Worm (Caenorhabditis elegans) whole organism, L3 larva: ENCODE measurements around the gene sox-3.

ENCODE experiments used
- aly-2 ChIP-seq: fragments of 150-350 bp; optimal IDR thresholded peaks from 2 replicates; lab custom pipeline; 2014; ENCODE audit warnings: missing biosample characterization, missing genetic modification characterization
- ama-1 ChIP-seq: fragments of 150-350 bp; optimal IDR thresholded peaks from 2 replicates; lab custom pipeline; 2018
- ceh-16 ChIP-seq: sonication (generic microtip); optimal IDR thresholded peaks from 2 replicates; lab custom pipeline; 2017; ENCODE audit warnings: missing biosample characterization, missing genetic modification characterization
- ceh-82 ChIP-seq: fragments of 150-350 bp; optimal IDR thresholded peaks from 2 replicates; lab custom pipeline; 2014; ENCODE audit warnings: missing biosample characterization, missing genetic modification characterization
- ceh-9 ChIP-seq: sonication (generic microtip); optimal IDR thresholded peaks from 2 replicates; lab custom pipeline; 2018; ENCODE audit warnings: missing biosample characterization, missing genetic modification characterization
- daf-12 ChIP-seq: fragments of 150-350 bp; optimal IDR thresholded peaks from 2 replicates; lab custom pipeline; 2014; ENCODE audit warnings: missing biosample characterization, missing genetic modification reagents, missing genetic modification characterization
- egl-27 ChIP-seq: sonication (generic microtip); optimal IDR thresholded peaks from 4 replicates; lab custom pipeline; 2017; ENCODE audit warnings: missing biosample characterization, missing genetic modification reagents, missing genetic modification characterization
- egl-5 ChIP-seq: fragments of 150-350 bp; optimal IDR thresholded peaks from 2 replicates; lab custom pipeline; 2017; ENCODE audit warnings: missing biosample characterization, missing genetic modification reagents, missing genetic modification characterization, inconsistent platforms
- elt-1 ChIP-seq: fragments of 150-350 bp; optimal IDR thresholded peaks from 2 replicates; lab custom pipeline; 2014; ENCODE audit warnings: missing biosample characterization, missing genetic modification characterization
- elt-3 ChIP-seq, 3 experiments: fragments of 150-350 bp in 1 of 3; sonication (generic microtip) in 2 of 3; optimal IDR thresholded peaks; 2 replicates in 2 of 3; 4 replicates in 1 of 3; lab custom pipeline; 2014 to 2017; ENCODE audit warnings: missing biosample characterization in 3 of 3, missing genetic modification characterization in 3 of 3
- eor-1 ChIP-seq, 2 experiments: fragments of 150-350 bp; optimal IDR thresholded peaks; 2 replicates each; lab custom pipeline; 2014 to 2018; ENCODE audit warnings: missing biosample characterization in 2 of 2, missing genetic modification characterization in 2 of 2
- fkh-10 ChIP-seq: sonication (generic microtip); optimal IDR thresholded peaks from 2 replicates; lab custom pipeline; 2017; ENCODE audit warnings: missing biosample characterization, missing genetic modification reagents, missing genetic modification characterization
- hmg-11 ChIP-seq: sonication (generic microtip); optimal IDR thresholded peaks from 2 replicates; lab custom pipeline; 2016; ENCODE audit warnings: missing genetic modification characterization, missing compliant biosample characterization
- lin-15B ChIP-seq: fragments of 150-350 bp; optimal IDR thresholded peaks from 2 replicates; lab custom pipeline; 2014; ENCODE audit warnings: missing biosample characterization, missing genetic modification characterization
- lin-39 ChIP-seq: fragments of 150-350 bp; optimal IDR thresholded peaks from 2 replicates; lab custom pipeline; 2018; ENCODE audit warnings: missing biosample characterization, missing genetic modification reagents, missing genetic modification characterization
- lsy-12 ChIP-seq: sonication (generic microtip); optimal IDR thresholded peaks from 2 replicates; lab custom pipeline; 2016; ENCODE audit warnings: mild to moderate bottlenecking, missing genetic modification characterization, missing compliant biosample characterization
- mml-1 ChIP-seq: fragments of 150-350 bp; sonication (generic microtip); optimal IDR thresholded peaks from 3 replicates; lab custom pipeline; 2014; ENCODE audit warnings: missing biosample characterization, missing genetic modification characterization
- nhr-11 ChIP-seq: fragments of 150-350 bp; optimal IDR thresholded peaks from 2 replicates; lab custom pipeline; 2014; ENCODE audit warnings: missing biosample characterization, missing genetic modification characterization
- nhr-12 ChIP-seq: fragments of 150-350 bp; optimal IDR thresholded peaks from 2 replicates; lab custom pipeline; 2014; ENCODE audit warnings: missing biosample characterization, missing genetic modification characterization
- nhr-23 ChIP-seq: fragments of 150-350 bp; optimal IDR thresholded peaks from 2 replicates; lab custom pipeline; 2014; ENCODE audit warnings: missing biosample characterization, missing genetic modification reagents, missing genetic modification characterization
- nhr-237 ChIP-seq: fragments of 150-350 bp; optimal IDR thresholded peaks from 2 replicates; lab custom pipeline; 2014; ENCODE audit warnings: missing biosample characterization, missing genetic modification characterization
- nhr-25 ChIP-seq: sonication (generic microtip); optimal IDR thresholded peaks from 2 replicates; lab custom pipeline; 2017; ENCODE audit warnings: missing biosample characterization, missing genetic modification characterization
- nhr-28 ChIP-seq: fragments of 150-350 bp; optimal IDR thresholded peaks from 2 replicates; lab custom pipeline; 2014; ENCODE audit warnings: missing biosample characterization, missing genetic modification characterization
- nhr-43 ChIP-seq: sonication (generic microtip); optimal IDR thresholded peaks from 2 replicates; lab custom pipeline; 2016; ENCODE audit warnings: mild to moderate bottlenecking, missing genetic modification characterization, missing compliant biosample characterization; ENCODE audit not compliant: poor library complexity, severe bottlenecking
- nhr-67 ChIP-seq: fragments of 150-350 bp; optimal IDR thresholded peaks from 2 replicates; lab custom pipeline; 2014; ENCODE audit warnings: missing biosample characterization, missing genetic modification characterization
- nhr-76 ChIP-seq: fragments of 150-350 bp; sonication (generic microtip); optimal IDR thresholded peaks from 5 replicates; lab custom pipeline; 2014; ENCODE audit warnings: missing biosample characterization, missing genetic modification characterization
- nhr-77 ChIP-seq: fragments of 150-350 bp; optimal IDR thresholded peaks from 2 replicates; lab custom pipeline; 2014; ENCODE audit warnings: missing biosample characterization, missing genetic modification characterization
- pha-4 ChIP-seq: fragments of 150-350 bp; optimal IDR thresholded peaks from 2 replicates; lab custom pipeline; 2014; ENCODE audit warnings: missing biosample characterization, missing genetic modification reagents, missing genetic modification characterization
- pqm-1 ChIP-seq: fragments of 150-350 bp; optimal IDR thresholded peaks from 2 replicates; lab custom pipeline; 2017; ENCODE audit warnings: missing biosample characterization, missing genetic modification characterization, inconsistent platforms
- snpc-4 ChIP-seq: fragments of 150-350 bp; optimal IDR thresholded peaks from 2 replicates; lab custom pipeline; 2014; ENCODE audit warnings: missing biosample characterization, missing genetic modification characterization
- tbx-2 ChIP-seq: sonication (generic microtip); optimal IDR thresholded peaks from 2 replicates; lab custom pipeline; 2016; ENCODE audit warnings: mild to moderate bottlenecking, missing genetic modification characterization, missing compliant biosample characterization
- unc-39 ChIP-seq: sonication (generic microtip); optimal IDR thresholded peaks from 4 replicates; lab custom pipeline; 2017; ENCODE audit warnings: missing biosample characterization, missing genetic modification characterization
- unc-62 ChIP-seq: fragments of 150-350 bp; sonication (generic microtip); optimal IDR thresholded peaks from 4 replicates; lab custom pipeline; 2014; ENCODE audit warnings: missing biosample characterization, missing genetic modification reagents, missing genetic modification characterization
- ztf-11 ChIP-seq: fragments of 150-350 bp; optimal IDR thresholded peaks from 2 replicates; lab custom pipeline; 2014; ENCODE audit warnings: missing biosample characterization, missing genetic modification characterization

Gene sox-3

ce11 chrX:14736955-14737621, 44.3 kb upstream of the sox-3 start (continued):
- no peak for TF ChIP-seq daf-12 (tag; lab: Kevin White, UChicago)

- TF ChIP-seq nhr-76 (no peak), tbx-2 (tag; lab: Kevin White, UChicago) (no peak), mml-1 (tag; lab: Kevin White, UChicago) (no peak), nhr-12 (tag; lab: Kevin White, UChicago) (no peak), nhr-11 (no peak)
Measured at ce11 chrX:14736220-14736619, 43.4 kb upstream of the sox-3 start.

- no peak for TF ChIP-seq tbx-2 (tag; lab: Kevin White, UChicago)
- no peak for TF ChIP-seq nhr-23 (tag; lab: Kevin White, UChicago)
- no peak for TF ChIP-seq pha-4 (tag; lab: Kevin White, UChicago)
- TF ChIP-seq unc-62 (GFP tag; lab: Kevin White, UChicago) = no peak
- no peak for TF ChIP-seq egl-5 (tag; lab: Kevin White, UChicago)
- TF ChIP-seq nhr-12 (tag; lab: Kevin White, UChicago) = no peak
- TF ChIP-seq nhr-237 (tag; lab: Kevin White, UChicago) = no peak
- TF ChIP-seq nhr-76 = no peak
- no peak for TF ChIP-seq elt-1 (tag; lab: Kevin White, UChicago)
- TF ChIP-seq lsy-12 (tag; lab: Kevin White, UChicago) = no peak
- no peak for TF ChIP-seq ztf-11 (tag; lab: Kevin White, UChicago)
- TF ChIP-seq aly-2 = no peak
- TF ChIP-seq unc-39 (tag; lab: Kevin White, UChicago) = no peak
- TF ChIP-seq mml-1 (tag; lab: Kevin White, UChicago) = no peak
Measured at ce11 chrX:14731828-14732331, 39.1 kb upstream of the sox-3 start, which contains the start of gene F33C8.4. TSS of gene F33C8.4 (plus strand) at chrX:14732281.

ce11 chrX:14729319-14729718, 36.5 kb upstream of the sox-3 start, which contains the start of gene tsp-8:
TSS of gene tsp-8 (minus strand) at chrX:14729503.
- TF ChIP-seq nhr-237 (tag; lab: Kevin White, UChicago) = no peak
- TF ChIP-seq fkh-10 (GFP tag; lab: Kevin White, UChicago) = no peak
- TF ChIP-seq tbx-2 (tag; lab: Kevin White, UChicago) = no peak
- TF ChIP-seq lsy-12 (tag; lab: Kevin White, UChicago) = no peak
- TF ChIP-seq pha-4 (tag; lab: Kevin White, UChicago) = no peak
- no peak for TF ChIP-seq egl-27 (tag; lab: Kevin White, UChicago)
- TF ChIP-seq nhr-12 (tag; lab: Kevin White, UChicago) = no peak
- TF ChIP-seq nhr-77 (tag; lab: Kevin White, UChicago) = no peak
- TF ChIP-seq nhr-67 = no peak
- no peak for TF ChIP-seq elt-3 (tag; optimal IDR thresholded peaks at IDR 0.05; lab: Kevin White, UChicago)
- TF ChIP-seq egl-5 (tag; lab: Kevin White, UChicago) = no peak
- TF ChIP-seq hmg-11 (tag; lab: Kevin White, UChicago) = no peak
- TF ChIP-seq nhr-43 (tag; lab: Kevin White, UChicago) = no peak
- TF ChIP-seq elt-1 (tag; lab: Kevin White, UChicago) = no peak
- TF ChIP-seq lin-15B (tag; lab: Kevin White, UChicago) = no peak

ce11 chrX:14724935-14725334, 32.1 kb upstream of the sox-3 start:
- TF ChIP-seq nhr-25 (tag; lab: Kevin White, UChicago) (no peak), lin-39 (tag; lab: Kevin White, UChicago) (no peak), daf-12 (tag; lab: Kevin White, UChicago) (no peak), ama-1 (lab: Kevin White, UChicago) (no peak), snpc-4 (tag; lab: Kevin White, UChicago) (no peak), ceh-16 (tag; lab: Kevin White, UChicago) (no peak), eor-1 (tag; optimal IDR thresholded peaks at IDR 0.05; lab: Kevin White, UChicago) (no peak), unc-62 (GFP tag; lab: Kevin White, UChicago) (no peak), ztf-11 (tag; lab: Kevin White, UChicago) (no peak), nhr-77 (tag; lab: Kevin White, UChicago) (no peak), ceh-82 (tag; lab: Kevin White, UChicago) (no peak), lin-15B (tag; lab: Kevin White, UChicago) (no peak), egl-5 (tag; lab: Kevin White, UChicago) (no peak), aly-2 (no peak), elt-1 (tag; lab: Kevin White, UChicago) (no peak), nhr-28 (tag; lab: Kevin White, UChicago) (no peak), ceh-9 (tag; lab: Kevin White, UChicago) (no peak), unc-39 (tag; lab: Kevin White, UChicago) (no peak), pqm-1 (tag; lab: Kevin White, UChicago) (no peak), nhr-67 (no peak)
